Fruit fly (Drosophila melanogaster) whole organism, embryonic: ENCODE data around the gene Esyt2.

Experiments used
- Bgb ChIP-seq: fragments of 200-800 bp; sonication (Bioruptor generic); IDR thresholded peaks from 2 replicates; pipeline ENCODE4 v1.3.6; 2022; ENCODE audit warnings: missing biosample characterization, missing genetic modification characterization; ENCODE audit not compliant: partially characterized antibody
- BtbVII ChIP-seq: fragments of 200-800 bp; sonication (Bioruptor generic); optimal IDR thresholded peaks from 3 replicates; lab custom pipeline; 2017; ENCODE audit warnings: missing biosample characterization, mild to moderate bottlenecking, missing genetic modification characterization
- CG10274 ChIP-seq: fragments of 200-800 bp; sonication (Bioruptor generic); optimal IDR thresholded peaks from 3 replicates; lab custom pipeline; 2017; ENCODE audit warnings: missing biosample characterization, mild to moderate bottlenecking, missing genetic modification characterization
- CG11085 ChIP-seq: fragments of 200-800 bp; sonication (Bioruptor generic); IDR thresholded peaks from 2 replicates; pipeline ENCODE4 v1.3.6; 2022; ENCODE audit warnings: missing biosample characterization, missing genetic modification characterization
- CG11504 ChIP-seq: fragments of 200-800 bp; sonication (Bioruptor generic); optimal IDR thresholded peaks from 3 replicates; lab custom pipeline; 2019; ENCODE audit warnings: missing biosample characterization, mild to moderate bottlenecking, missing genetic modification characterization, moderate library complexity
- CG11695 ChIP-seq: fragments of 200-800 bp; sonication (Bioruptor generic); IDR thresholded peaks from 3 replicates; pipeline ENCODE4 v1.3.6; 2022; ENCODE audit warnings: missing biosample characterization, missing genetic modification characterization
- CG12104 ChIP-seq: fragments of 200-800 bp; sonication (Bioruptor generic); optimal IDR thresholded peaks from 3 replicates; lab custom pipeline; 2016; ENCODE audit warnings: missing biosample characterization, missing genetic modification characterization
- CG13775 ChIP-seq: fragments of 200-800 bp; sonication (Bioruptor generic); optimal IDR thresholded peaks from 3 replicates; lab custom pipeline; 2017; ENCODE audit warnings: missing biosample characterization, mild to moderate bottlenecking, missing genetic modification characterization
- CG14050 ChIP-seq: fragments of 200-800 bp; sonication (Bioruptor generic); IDR thresholded peaks from 3 replicates; pipeline ENCODE4 v1.3.6; 2022; ENCODE audit warnings: missing biosample characterization, missing genetic modification characterization
- CG14441 ChIP-seq: fragments of 200-800 bp; sonication (Bioruptor generic); IDR thresholded peaks from 2 replicates; pipeline ENCODE4 v1.3.6; 2022; ENCODE audit warnings: missing biosample characterization, missing genetic modification characterization
- CG1647 ChIP-seq: fragments of 200-800 bp; sonication (Bioruptor generic); optimal IDR thresholded peaks from 3 replicates; lab custom pipeline; 2016; ENCODE audit warnings: missing biosample characterization, missing genetic modification characterization
- CG17359 ChIP-seq: fragments of 200-800 bp; sonication (Bioruptor generic); optimal IDR thresholded peaks from 3 replicates; lab custom pipeline; 2018; ENCODE audit warnings: missing biosample characterization, mild to moderate bottlenecking, missing genetic modification characterization, moderate library complexity
- CG2120 ChIP-seq: fragments of 200-800 bp; sonication (Bioruptor generic); optimal IDR thresholded peaks from 3 replicates; lab custom pipeline; 2016; ENCODE audit warnings: missing biosample characterization, missing genetic modification characterization
- CG2678 ChIP-seq: fragments of 200-800 bp; sonication (Bioruptor generic); optimal IDR thresholded peaks from 3 replicates; lab custom pipeline; 2019; ENCODE audit warnings: missing biosample characterization, mild to moderate bottlenecking, missing genetic modification characterization, moderate library complexity
- CG30020 ChIP-seq: fragments of 200-800 bp; optimal IDR thresholded peaks from 2 replicates; lab custom pipeline; 2019; ENCODE audit warnings: missing biosample characterization, mild to moderate bottlenecking, missing genetic modification characterization, moderate library complexity
- CG30431 ChIP-seq: fragments of 200-800 bp; sonication (Bioruptor generic); optimal IDR thresholded peaks from 2 replicates; lab custom pipeline; 2017; ENCODE audit warnings: missing biosample characterization, missing genetic modification characterization
- CG31388 ChIP-seq: fragments of 200-800 bp; sonication (Bioruptor generic); optimal IDR thresholded peaks from 2 replicates; lab custom pipeline; 2016; ENCODE audit warnings: missing biosample characterization, missing genetic modification characterization
- CG3407 ChIP-seq: fragments of 200-800 bp; sonication (Bioruptor generic); optimal IDR thresholded peaks from 2 replicates; lab custom pipeline; 2018; ENCODE audit warnings: missing biosample characterization, mild to moderate bottlenecking, missing genetic modification characterization
- CG3838 ChIP-seq: fragments of 200-800 bp; sonication (Bioruptor generic); optimal IDR thresholded peaks from 3 replicates; lab custom pipeline; 2016; ENCODE audit warnings: missing biosample characterization, missing genetic modification characterization
- CG3995 ChIP-seq: fragments of 200-800 bp; sonication (Bioruptor generic); optimal IDR thresholded peaks from 3 replicates; lab custom pipeline; 2016; ENCODE audit warnings: missing biosample characterization, missing genetic modification characterization
- CG6272 ChIP-seq: fragments of 200-800 bp; sonication (Bioruptor generic); IDR thresholded peaks from 2 replicates; pipeline ENCODE4 v1.3.6; 2022; ENCODE audit warnings: missing biosample characterization, missing genetic modification characterization
- CG6813 ChIP-seq: fragments of 200-800 bp; sonication (Bioruptor generic); optimal IDR thresholded peaks from 2 replicates; lab custom pipeline; 2017; ENCODE audit warnings: missing biosample characterization, missing genetic modification characterization, mild to moderate bottlenecking, moderate library complexity, missing genetic modification reagents
- CG7745 ChIP-seq: fragments of 200-800 bp; sonication (Bioruptor generic); optimal IDR thresholded peaks from 2 replicates; lab custom pipeline; 2018; ENCODE audit warnings: missing biosample characterization, mild to moderate bottlenecking, missing genetic modification characterization, moderate library complexity
- CG7786 ChIP-seq: fragments of 200-800 bp; sonication (Bioruptor generic); optimal IDR thresholded peaks from 2 replicates; lab custom pipeline; 2016; ENCODE audit warnings: missing biosample characterization, missing genetic modification characterization
- Chrac-16 ChIP-seq: fragments of 200-800 bp; sonication (Bioruptor generic); optimal IDR thresholded peaks from 3 replicates; lab custom pipeline; 2016; ENCODE audit warnings: missing biosample characterization, missing genetic modification characterization
- Dip2 ChIP-seq: fragments of 200-800 bp; sonication (Bioruptor generic); IDR thresholded peaks from 2 replicates; pipeline ENCODE4 v1.3.6; 2022; ENCODE audit warnings: missing biosample characterization, missing genetic modification characterization
- Hand ChIP-seq: fragments of 200-800 bp; sonication (Bioruptor generic); optimal IDR thresholded peaks from 2 replicates; lab custom pipeline; 2017; ENCODE audit warnings: mild to moderate bottlenecking, missing biosample characterization, missing genetic modification reagents, missing genetic modification characterization
- Hey ChIP-seq: fragments of 200-800 bp; sonication (Bioruptor generic); optimal IDR thresholded peaks from 3 replicates; lab custom pipeline; 2018; ENCODE audit warnings: missing biosample characterization, mild to moderate bottlenecking, missing genetic modification characterization
- Hmr ChIP-seq: fragments of 200-800 bp; sonication (Bioruptor generic); optimal IDR thresholded peaks from 3 replicates; lab custom pipeline; 2017; ENCODE audit warnings: mild to moderate bottlenecking, missing biosample characterization, missing genetic modification reagents, missing genetic modification characterization
- MESR4 ChIP-seq: fragments of 200-800 bp; sonication (Bioruptor generic); optimal IDR thresholded peaks from 2 replicates; lab custom pipeline; 2018; ENCODE audit warnings: missing biosample characterization, mild to moderate bottlenecking, missing genetic modification characterization, moderate library complexity
- Meics ChIP-seq: fragments of 200-800 bp; sonication (Bioruptor generic); optimal IDR thresholded peaks from 2 replicates; lab custom pipeline; 2017; ENCODE audit warnings: missing biosample characterization, mild to moderate bottlenecking, missing genetic modification characterization
- Myb ChIP-seq: fragments of 200-800 bp; sonication (Bioruptor generic); optimal IDR thresholded peaks from 2 replicates; lab custom pipeline; 2016; ENCODE audit warnings: missing biosample characterization, missing genetic modification characterization
- Opbp ChIP-seq: fragments of 200-800 bp; sonication (Bioruptor generic); IDR thresholded peaks from 3 replicates; pipeline ENCODE4 v1.3.6; 2022; ENCODE audit warnings: missing biosample characterization, missing genetic modification characterization; ENCODE audit not compliant: partially characterized antibody
- Spps ChIP-seq: fragments of 200-800 bp; sonication (Bioruptor generic); optimal IDR thresholded peaks from 2 replicates; lab custom pipeline; 2018; ENCODE audit warnings: missing biosample characterization, mild to moderate bottlenecking, missing genetic modification characterization
- Sry-β ChIP-seq: fragments of 200-800 bp; sonication (Bioruptor generic); optimal IDR thresholded peaks from 2 replicates; lab custom pipeline; 2018; ENCODE audit warnings: missing biosample characterization, mild to moderate bottlenecking, missing genetic modification characterization, moderate library complexity
- Sry-δ ChIP-seq: fragments of 200-800 bp; sonication (Bioruptor generic); optimal IDR thresholded peaks from 2 replicates; lab custom pipeline; 2016; ENCODE audit warnings: missing biosample characterization, missing genetic modification characterization
- dan ChIP-seq: fragments of 200-800 bp; sonication (Bioruptor generic); IDR thresholded peaks from 2 replicates; pipeline ENCODE4 v1.3.6; 2022; ENCODE audit warnings: missing biosample characterization, missing genetic modification characterization
- hbn ChIP-seq: fragments of 200-800 bp; sonication (Bioruptor generic); IDR thresholded peaks from 2 replicates; pipeline ENCODE4 v1.3.6; 2022; ENCODE audit warnings: missing biosample characterization, missing genetic modification characterization; ENCODE audit not compliant: partially characterized antibody
- jing ChIP-seq: fragments of 200-800 bp; sonication (Bioruptor generic); optimal IDR thresholded peaks from 2 replicates; lab custom pipeline; 2018; ENCODE audit warnings: missing biosample characterization, mild to moderate bottlenecking, missing genetic modification characterization
- pb ChIP-seq: fragments of 200-800 bp; sonication (Bioruptor generic); optimal IDR thresholded peaks from 3 replicates; lab custom pipeline; 2016; ENCODE audit warnings: missing biosample characterization, missing genetic modification characterization
- phol ChIP-seq: fragments of 200-800 bp; sonication (Bioruptor generic); optimal IDR thresholded peaks from 3 replicates; lab custom pipeline; 2018; ENCODE audit warnings: missing biosample characterization, mild to moderate bottlenecking, missing genetic modification characterization, moderate library complexity
- pita ChIP-seq: fragments of 200-800 bp; sonication (Bioruptor generic); optimal IDR thresholded peaks from 2 replicates; lab custom pipeline; 2017; ENCODE audit warnings: missing biosample characterization, mild to moderate bottlenecking, missing genetic modification characterization
- rib ChIP-seq: fragments of 200-800 bp; sonication (Bioruptor generic); IDR thresholded peaks from 2 replicates; pipeline ENCODE4 v1.3.6; 2022; ENCODE audit warnings: missing biosample characterization, missing genetic modification characterization
- slou ChIP-seq: fragments of 200-800 bp; sonication (Bioruptor generic); optimal IDR thresholded peaks from 3 replicates; lab custom pipeline; 2016; ENCODE audit warnings: missing biosample characterization, missing genetic modification characterization
- sna ChIP-seq: fragments of 200-800 bp; sonication (Bioruptor generic); IDR thresholded peaks from 2 replicates; pipeline ENCODE4 v1.3.6; 2022; ENCODE audit warnings: missing biosample characterization, missing genetic modification characterization; ENCODE audit not compliant: partially characterized antibody
- tin ChIP-seq: fragments of 200-800 bp; sonication (Bioruptor generic); optimal IDR thresholded peaks from 3 replicates; lab custom pipeline; 2016; ENCODE audit warnings: missing biosample characterization, missing genetic modification characterization
- tio ChIP-seq: fragments of 200-800 bp; sonication (Bioruptor generic); optimal IDR thresholded peaks from 2 replicates; lab custom pipeline; 2017; ENCODE audit warnings: missing biosample characterization, missing genetic modification characterization, inconsistent platforms
- trem ChIP-seq: fragments of 200-800 bp; optimal IDR thresholded peaks from 3 replicates; lab custom pipeline; 2019; ENCODE audit warnings: missing biosample characterization, mild to moderate bottlenecking, missing genetic modification characterization, moderate library complexity
- twi ChIP-seq: fragments of 200-800 bp; optimal IDR thresholded peaks from 2 replicates; lab custom pipeline; 2019; ENCODE audit warnings: missing biosample characterization, mild to moderate bottlenecking, missing genetic modification characterization, moderate library complexity
- vvl ChIP-seq: fragments of 200-800 bp; sonication (Bioruptor generic); IDR thresholded peaks from 2 replicates; pipeline ENCODE4 v1.3.6; 2022; ENCODE audit warnings: missing biosample characterization, missing genetic modification characterization

Gene Esyt2

DNA sequence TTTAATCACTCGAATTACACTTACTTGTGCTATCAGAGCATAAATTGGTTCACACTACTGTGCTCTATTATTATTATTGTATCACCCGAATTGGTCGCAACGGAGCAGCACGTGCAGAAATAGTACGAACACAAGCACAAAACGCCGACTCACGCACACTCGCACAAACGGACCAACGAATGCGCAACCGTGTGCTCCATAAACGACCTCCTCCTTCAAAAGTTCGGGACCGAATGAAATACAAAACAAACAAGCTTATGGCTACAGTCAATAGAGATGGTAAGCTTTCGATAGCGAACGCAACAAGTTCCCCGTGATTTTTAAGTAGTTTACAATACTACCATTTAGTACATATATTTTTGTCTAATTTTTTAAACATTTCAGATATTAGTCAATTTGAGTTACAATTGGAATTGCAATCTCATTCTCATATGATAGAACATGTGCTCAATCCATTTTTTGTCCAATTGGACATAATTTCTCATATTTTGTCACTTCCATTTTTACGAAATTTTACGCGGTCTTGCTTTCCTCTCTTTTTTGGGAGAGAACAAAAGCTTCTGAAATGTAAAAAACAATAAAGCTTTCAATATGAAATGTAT, 742 bp upstream of the Esyt2 start, which contains the start of gene Cftr (continued):
- TF ChIP-seq CG30431 (GFP tag; lab: Kevin White, UChicago), result no peak
- TF ChIP-seq vvl, result no peak; the same call in none of the 2 replicates
- peak; percentile 1 for TF ChIP-seq CG7786 (GFP tag; lab: Kevin White, UChicago)
- TF ChIP-seq CG12104, result peak; percentile 44
- peak; percentile 6 for TF ChIP-seq BtbVII (GFP tag; lab: Kevin White, UChicago)
- no peak for TF ChIP-seq pb
- peak; percentile 47 for TF ChIP-seq Hey (tag; lab: Kevin White, UChicago)
- peak; percentile 97 for TF ChIP-seq CG3995 (GFP tag; lab: Kevin White, UChicago)
- TF ChIP-seq trem (tag; lab: Kevin White, UChicago), result no peak
- TF ChIP-seq CG2120, result peak; percentile 66
- TF ChIP-seq Dip2 (GFP tag; lab: Robert Waterston, UW), result no peak
- TF ChIP-seq CG14441 (GFP tag; lab: Robert Waterston, UW), result peak; percentile 56; the same call in 1 of the 2 replicates
- TF ChIP-seq twi (tag; lab: Kevin White, UChicago), result no peak
- TF ChIP-seq CG11085 (GFP tag; lab: Robert Waterston, UW), result peak; percentile 33; the same call in 1 of the 2 replicates
- TF ChIP-seq Myb (GFP tag; lab: Kevin White, UChicago), result peak; percentile 33
- TF ChIP-seq CG11695, result 0 out of 3 replicates have a peak, but pooled peaks have one; percentile 25
- no peak for TF ChIP-seq pita (GFP tag; lab: Kevin White, UChicago)
- peak; percentile 43; the same call in 1 of the 2 replicates for TF ChIP-seq sna (GFP tag; lab: Robert Waterston, UW)
- no peak for TF ChIP-seq CG10274
- no peak for TF ChIP-seq CG31388 (GFP tag; lab: Kevin White, UChicago)
- TF ChIP-seq phol (tag; lab: Kevin White, UChicago), result no peak
- peak; percentile 63 for TF ChIP-seq Hmr
- TF ChIP-seq rib (GFP tag; lab: Robert Waterston, UW), result peak; percentile 67; the same call in 1 of the 2 replicates
- TF ChIP-seq Hand (GFP tag; lab: Kevin White, UChicago), result no peak
- TF ChIP-seq MESR4 (GFP tag; lab: Kevin White, UChicago), result peak; percentile 23
- peak; percentile 27 for TF ChIP-seq CG6813 (GFP tag; lab: Kevin White, UChicago)
- no peak for TF ChIP-seq hbn (GFP tag; lab: Robert Waterston, UW)
- no peak for TF ChIP-seq Spps (tag; lab: Kevin White, UChicago)
- TF ChIP-seq CG3838 (GFP tag; lab: Kevin White, UChicago), result peak; percentile 92
- TF ChIP-seq CG6272 (GFP tag; lab: Robert Waterston, UW), result no peak
- TF ChIP-seq Opbp (GFP tag; lab: Robert Waterston, UW), result peak; percentile 60; the same call in 2 of the 3 replicates
- no peak for TF ChIP-seq CG3407
- TF ChIP-seq tio, result no peak
- TF ChIP-seq CG11504 (tag; lab: Kevin White, UChicago), result peak; percentile 66
- TF ChIP-seq CG1647 (GFP tag; lab: Kevin White, UChicago), result peak; percentile 43
- no peak for TF ChIP-seq CG14050 (GFP tag; lab: Robert Waterston, UW)
- no peak for TF ChIP-seq CG30020 (tag; lab: Kevin White, UChicago)
- peak; percentile 56 for TF ChIP-seq CG17359 (tag; lab: Kevin White, UChicago)
- TF ChIP-seq CG7745 (tag; lab: Kevin White, UChicago), result no peak
- no peak for TF ChIP-seq dan
- no peak for TF ChIP-seq CG13775 (GFP tag; lab: Kevin White, UChicago)
- peak; percentile 11 for TF ChIP-seq tin (GFP tag; lab: Kevin White, UChicago)
- no peak for TF ChIP-seq Sry-β (GFP tag; lab: Kevin White, UChicago)
- no peak for TF ChIP-seq CG2678
- peak; percentile 16 for TF ChIP-seq Chrac-16 (GFP tag; lab: Kevin White, UChicago)
- TF ChIP-seq Sry-δ (GFP tag; lab: Kevin White, UChicago), result peak; percentile 86
- TF ChIP-seq slou (GFP tag; lab: Kevin White, UChicago), result no peak
- TF ChIP-seq jing (GFP tag; lab: Kevin White, UChicago), result no peak
- TF ChIP-seq Meics (GFP tag; lab: Kevin White, UChicago), result no peak
- TF ChIP-seq Bgb (GFP tag; lab: Robert Waterston, UW), result peak; percentile 71
